Fruit fly (Drosophila melanogaster): ENCODE data around the gene Dup99B.

Dup99B gene

dm6 chr3R:29745056-29745455, 29.9 kb upstream of the Dup99B start, which contains the start of the genes Wdr24 and IntS11:
Gene Wdr24 (minus strand): TSS chr3R:29745092.
Gene IntS11 (plus strand): TSS chr3R:29745337.
- TF ChIP-seq CG17801 (GFP tag; optimal IDR thresholded peaks at IDR 0.05; ENCODE audit: partially characterized antibody) = peak; percentile 89

- no peak for TF ChIP-seq CG17801 (GFP tag; optimal IDR thresholded peaks at IDR 0.05; ENCODE audit: partially characterized antibody)
Observed at dm6 chr3R:29740078-29740477, 24.9 kb upstream of the Dup99B start.

dm6 chr3R:29737891-29738290, 22.7 kb upstream of the Dup99B start, which contains the start of gene Gnpnat:
Gene Gnpnat (plus strand): TSS chr3R:29738275.
- peak; percentile 64 for TF ChIP-seq CG17801 (GFP tag; optimal IDR thresholded peaks at IDR 0.05; ENCODE audit: partially characterized antibody)

dm6 chr3R:29736678-29737093, 21.5 kb upstream of the Dup99B start, which contains the start of the genes CG7601 and CIA30:
Gene CG7601 (minus strand): TSS chr3R:29736745.
Gene CIA30 (plus strand): TSS chr3R:29736965.
- peak; percentile 97 for TF ChIP-seq CG17801 (GFP tag; optimal IDR thresholded peaks at IDR 0.05; ENCODE audit: partially characterized antibody)

dm6 chr3R:29726277-29726676, 11.1 kb upstream of the Dup99B start:
- no peak for TF ChIP-seq CG17801 (GFP tag; optimal IDR thresholded peaks at IDR 0.05; ENCODE audit: partially characterized antibody)

- TF ChIP-seq CG17801 (GFP tag; optimal IDR thresholded peaks at IDR 0.05; ENCODE audit: partially characterized antibody) = peak; percentile 5
Observed at dm6 chr3R:29725577-29726240, 10.5 kb upstream of the Dup99B start, which contains the start of gene Kul. Gene Kul (plus strand): TSS chr3R:29725830.

dm6 chr3R:29724745-29725144, 9.6 kb upstream of the Dup99B start, which contains the start of the genes Naa40 and CG18731:
Gene Naa40 (minus strand): TSS chr3R:29724950.
Gene CG18731 (plus strand): TSS chr3R:29725027.
- TF ChIP-seq CG17801 (GFP tag; optimal IDR thresholded peaks at IDR 0.05; ENCODE audit: partially characterized antibody) = no peak

dm6 chr3R:29723048-29723656, 8.0 kb upstream of the Dup99B start, which contains the start of gene Pcd:
Gene Pcd (plus strand): TSS chr3R:29723163.
- peak; percentile 44 for TF ChIP-seq CG17801 (GFP tag; optimal IDR thresholded peaks at IDR 0.05; ENCODE audit: partially characterized antibody)

dm6 chr3R:29722238-29722637, 7.1 kb upstream of the Dup99B start, which contains the start of gene CG34296:
Gene CG34296 (plus strand): TSS chr3R:29722538.
- no peak for TF ChIP-seq CG17801 (GFP tag; optimal IDR thresholded peaks at IDR 0.05; ENCODE audit: partially characterized antibody)

dm6 chr3R:29718363-29718762, 3.2 kb upstream of the Dup99B start, which contains the start of gene CG15506:
Gene CG15506 (plus strand): TSS chr3R:29718663.
- TF ChIP-seq CG17801 (GFP tag; optimal IDR thresholded peaks at IDR 0.05; ENCODE audit: partially characterized antibody) = no peak

- no peak for TF ChIP-seq CG17801 (GFP tag; optimal IDR thresholded peaks at IDR 0.05; ENCODE audit: partially characterized antibody)
Observed at dm6 chr3R:29717519-29717918, 2.3 kb upstream of the Dup99B start.

- no peak for TF ChIP-seq CG17801 (GFP tag; optimal IDR thresholded peaks at IDR 0.05; ENCODE audit: partially characterized antibody)
Observed at dm6 chr3R:29716782-29717317, 1.7 kb upstream of the Dup99B start, which contains the start of gene Obp99b. Gene Obp99b (minus strand): TSS chr3R:29716896.

dm6 chr3R:29716043-29716781, 1.0 kb upstream of the Dup99B start:
- no peak for TF ChIP-seq CG17801 (GFP tag; optimal IDR thresholded peaks at IDR 0.05; ENCODE audit: partially characterized antibody)

dm6 chr3R:29714314-29714713, 863 bp downstream of the Dup99B start, which contains the start of gene Obp99d:
Gene Obp99d (plus strand): TSS chr3R:29714505.
- no peak for TF ChIP-seq CG17801 (GFP tag; optimal IDR thresholded peaks at IDR 0.05; ENCODE audit: partially characterized antibody)

dm6 chr3R:29711434-29711833, 3.7 kb downstream of the Dup99B start:
- no peak for TF ChIP-seq CG17801 (GFP tag; optimal IDR thresholded peaks at IDR 0.05; ENCODE audit: partially characterized antibody)

Measured in ovary, adult (tissue).